Worm (Caenorhabditis elegans) whole organism, young adult: ENCODE results near the gene exp-1.

ENCODE experiments used
- Y95B8A.8 ChIP-seq: fragments of 200-800 bp; sonication (Bioruptor generic); IDR thresholded peaks from 2 replicates; pipeline ENCODE4 v1.3.6; 2022; ENCODE audit warnings: missing genetic modification reagents, missing genetic modification characterization, missing compliant biosample characterization
- bed-2 ChIP-seq: fragments of 200-800 bp; sonication (Bioruptor generic); IDR thresholded peaks from 2 replicates; pipeline ENCODE4 v1.3.6; 2022; ENCODE audit warnings: missing genetic modification reagents, missing genetic modification characterization, missing compliant biosample characterization
- ceh-79 ChIP-seq: sonication (generic microtip); optimal IDR thresholded peaks from 2 replicates; lab custom pipeline; 2017; ENCODE audit warnings: mild to moderate bottlenecking, missing genetic modification characterization, missing compliant biosample characterization
- dpl-1 ChIP-seq: fragments of 150-350 bp; optimal IDR thresholded peaks from 2 replicates; lab custom pipeline; 2014; ENCODE audit warnings: missing biosample characterization, missing genetic modification reagents, missing genetic modification characterization
- hmg-1.2 ChIP-seq: fragments of 200-800 bp; sonication (Bioruptor generic); IDR thresholded peaks from 2 replicates; pipeline ENCODE4 v1.3.6; 2022; ENCODE audit warnings: missing genetic modification reagents, missing genetic modification characterization, missing compliant biosample characterization
- lin-26 ChIP-seq: fragments of 200-800 bp; sonication (Bioruptor generic); IDR thresholded peaks from 2 replicates; pipeline ENCODE4 v1.3.6; 2022; ENCODE audit warnings: missing genetic modification reagents, missing genetic modification characterization, missing compliant biosample characterization
- nfya-1 ChIP-seq: sonication (generic microtip); optimal IDR thresholded peaks from 2 replicates; lab custom pipeline; 2017; ENCODE audit warnings: antibody characterized with exemption, missing compliant biosample characterization, missing genetic modification characterization, borderline replicate concordance; ENCODE audit not compliant: insufficient read depth
- pha-4 ChIP-seq: fragments of 150-350 bp; sonication (generic microtip); optimal IDR thresholded peaks from 2 replicates; lab custom pipeline; 2014; ENCODE audit warnings: missing biosample characterization, missing genetic modification reagents, missing genetic modification characterization
- snpc-4 ChIP-seq, 5 experiments: fragments of 150-350 bp in 1 of 5; sonication (generic microtip) in 4 of 5; optimal IDR thresholded peaks; 2 replicates each; lab custom pipeline; 2014 to 2018; ENCODE audit warnings: missing genetic modification characterization in 5 of 5, missing biosample characterization in 3 of 5, antibody characterized with exemption in 2 of 5, mild to moderate bottlenecking in 2 of 5, missing compliant biosample characterization in 2 of 5, missing genotype in 2 of 5, moderate library complexity in 2 of 5, missing genetic modification reagents in 1 of 5
- tlf-1 ChIP-seq: fragments of 200-800 bp; sonication (Bioruptor generic); optimal IDR thresholded peaks from 2 replicates; lab custom pipeline; 2018; ENCODE audit warnings: mild to moderate bottlenecking, missing genetic modification characterization, missing compliant biosample characterization
- unc-130 ChIP-seq: sonication (generic microtip); optimal IDR thresholded peaks from 2 replicates; lab custom pipeline; 2016; ENCODE audit warnings: missing genetic modification reagents, missing genetic modification characterization, missing compliant biosample characterization

- TF ChIP-seq snpc-4 (GFP tag; optimal IDR thresholded peaks at IDR 0.05; lab: Kevin White, UChicago) (no peak), snpc-4 (tag; optimal IDR thresholded peaks at IDR 0.05; lab: Kevin White, UChicago) (no peak), unc-130 (GFP tag; lab: Kevin White, UChicago) (no peak), hmg-1.2 (GFP tag; lab: Robert Waterston, UW) (no peak), ceh-79 (tag; lab: Kevin White, UChicago) (no peak), pha-4 (no peak), nfya-1 (tag; lab: Kevin White, UChicago) (no peak), lin-26 (GFP tag; lab: Robert Waterston, UW) (no peak), Y95B8A.8 (GFP tag; lab: Robert Waterston, UW) (no peak), dpl-1 (no peak), bed-2 (GFP tag; lab: Robert Waterston, UW) (no peak), tlf-1 (GFP tag; lab: Kevin White, UChicago) (no peak)
Observed at ce11 chrII:6176154-6176897, 15.4 kb upstream of the exp-1 start.
